Worm (Caenorhabditis elegans) whole organism, L4 larva: Measurements from ENCODE around the gene C34D4.2.

Experiments used
- D1046.2 ChIP-seq: fragments of 200-800 bp; sonication (Bioruptor generic); IDR thresholded peaks from 2 replicates; pipeline ENCODE4 v1.3.6; 2022; ENCODE audit warnings: missing genetic modification characterization, missing compliant biosample characterization
- F26F4.8 ChIP-seq: fragments of 200-800 bp; sonication (Bioruptor generic); conservative IDR thresholded peaks from 2 replicates; pipeline ENCODE4 v1.3.6; 2022; ENCODE audit warnings: missing genetic modification characterization, missing compliant biosample characterization
- R02D3.7 ChIP-seq: fragments of 150-350 bp; sonication (generic microtip); optimal IDR thresholded peaks from 3 replicates; lab custom pipeline; 2014; ENCODE audit warnings: missing biosample characterization, missing genetic modification characterization
- T20F7.1 ChIP-seq: fragments of 200-800 bp; sonication (Bioruptor generic); optimal IDR thresholded peaks from 2 replicates; lab custom pipeline; 2018; ENCODE audit warnings: mild to moderate bottlenecking, missing genetic modification characterization, missing compliant biosample characterization
- ZK546.5 ChIP-seq, 2 experiments: sonication (generic microtip); optimal IDR thresholded peaks; 2 replicates each; lab custom pipeline; 2017; ENCODE audit warnings: missing biosample characterization in 2 of 2, missing genetic modification characterization in 2 of 2
- aha-1 ChIP-seq: fragments of 150-350 bp; peaks from one replicate; lab custom pipeline; 2014; ENCODE audit warnings: missing biosample characterization, missing genetic modification characterization
- ama-1 ChIP-seq: fragments of 150-350 bp; optimal IDR thresholded peaks from 2 replicates; lab custom pipeline; 2014; ENCODE audit warnings: inconsistent platforms, mixed read lengths
- attf-4 ChIP-seq: sonication (generic microtip); optimal IDR thresholded peaks from 3 replicates; lab custom pipeline; 2017; ENCODE audit warnings: missing biosample characterization, missing genetic modification characterization
- ceh-62 ChIP-seq: sonication (generic microtip); optimal IDR thresholded peaks from 2 replicates; lab custom pipeline; 2017; ENCODE audit warnings: missing biosample characterization, missing genetic modification characterization
- daf-12 ChIP-seq: fragments of 150-350 bp; optimal IDR thresholded peaks from 2 replicates; lab custom pipeline; 2014; ENCODE audit warnings: missing biosample characterization, missing genetic modification reagents, missing genetic modification characterization
- daf-16 ChIP-seq, 3 experiments: sonication (generic microtip); optimal IDR thresholded peaks; 2 replicates each; lab custom pipeline; 2016 to 2017; ENCODE audit warnings: missing genetic modification characterization in 3 of 3, missing genetic modification reagents in 3 of 3, mild to moderate bottlenecking in 2 of 3, missing compliant biosample characterization in 2 of 3, missing biosample characterization in 1 of 3, moderate library complexity in 1 of 3
- daf-19 ChIP-seq: fragments of 200-800 bp; sonication (Bioruptor generic); conservative IDR thresholded peaks from 2 replicates; pipeline ENCODE4 v1.3.6; 2022; ENCODE audit warnings: missing genetic modification characterization, missing compliant biosample characterization
- dmd-8 ChIP-seq: fragments of 200-800 bp; sonication (Bioruptor generic); IDR thresholded peaks from 2 replicates; pipeline ENCODE4 v1.3.6; 2022; ENCODE audit warnings: missing genetic modification characterization, missing compliant biosample characterization
- egl-27 ChIP-seq: sonication (generic microtip); optimal IDR thresholded peaks from 3 replicates; lab custom pipeline; 2017; ENCODE audit warnings: missing biosample characterization, missing genetic modification reagents, missing genetic modification characterization
- egl-43 ChIP-seq: fragments of 200-800 bp; sonication (Bioruptor generic); IDR thresholded peaks from 2 replicates; pipeline ENCODE4 v1.3.6; 2022; ENCODE audit warnings: missing genetic modification reagents, missing genetic modification characterization, missing compliant biosample characterization
- fos-1 ChIP-seq: fragments of 150-350 bp; optimal IDR thresholded peaks from 2 replicates; lab custom pipeline; 2014; ENCODE audit warnings: missing biosample characterization, missing genetic modification characterization
- gei-8 ChIP-seq: fragments of 200-800 bp; sonication (Bioruptor generic); optimal IDR thresholded peaks from 2 replicates; lab custom pipeline; 2018; ENCODE audit warnings: mild to moderate bottlenecking, missing genetic modification characterization, missing compliant biosample characterization
- hif-1 ChIP-seq, 2 experiments: sonication (generic microtip); optimal IDR thresholded peaks; 2 replicates each; lab custom pipeline; 2016 to 2017; ENCODE audit warnings: missing compliant biosample characterization in 2 of 2, missing genetic modification characterization in 2 of 2, missing genetic modification reagents in 2 of 2, missing genotype in 2 of 2, mild to moderate bottlenecking in 1 of 2
- hlh-11 ChIP-seq: fragments of 200-800 bp; sonication (Bioruptor generic); optimal IDR thresholded peaks from 2 replicates; lab custom pipeline; 2018; ENCODE audit warnings: mild to moderate bottlenecking, missing genetic modification characterization, missing compliant biosample characterization
- hmg-1.1 ChIP-seq: fragments of 200-800 bp; sonication (Bioruptor generic); IDR thresholded peaks from 2 replicates; pipeline ENCODE4 v1.3.6; 2022; ENCODE audit warnings: missing genetic modification reagents, missing genetic modification characterization, missing compliant biosample characterization
- jun-1 ChIP-seq: fragments of 150-350 bp; optimal IDR thresholded peaks from 2 replicates; lab custom pipeline; 2014; ENCODE audit warnings: missing biosample characterization, missing genetic modification reagents, missing genetic modification characterization
- lin-15B ChIP-seq: fragments of 150-350 bp; sonication (generic microtip); optimal IDR thresholded peaks from 3 replicates; lab custom pipeline; 2014; ENCODE audit warnings: missing biosample characterization, missing genetic modification characterization
- madf-5 ChIP-seq, 2 experiments: fragments of 200-800 bp; sonication (Bioruptor generic); IDR thresholded peaks; 2 replicates each; pipeline ENCODE4 v1.3.6; 2022; ENCODE audit warnings: missing compliant biosample characterization in 2 of 2, missing genetic modification characterization in 2 of 2
- mdt-29 ChIP-seq: fragments of 200-800 bp; sonication (Bioruptor generic); IDR thresholded peaks from 2 replicates; pipeline ENCODE4 v1.3.6; 2022; ENCODE audit warnings: missing genetic modification reagents, missing genetic modification characterization, missing compliant biosample characterization
- mxl-2 ChIP-seq: fragments of 200-800 bp; sonication (Bioruptor generic); conservative IDR thresholded peaks from 2 replicates; pipeline ENCODE4 v1.3.6; 2022; ENCODE audit warnings: missing genetic modification reagents, missing genetic modification characterization, missing compliant biosample characterization
- nhr-10 ChIP-seq: fragments of 150-350 bp; optimal IDR thresholded peaks from 2 replicates; lab custom pipeline; 2014; ENCODE audit warnings: missing biosample characterization, missing genetic modification characterization
- nhr-102 ChIP-seq: sonication (generic microtip); optimal IDR thresholded peaks from 2 replicates; lab custom pipeline; 2016; ENCODE audit warnings: mild to moderate bottlenecking, missing genetic modification characterization, moderate library complexity, missing compliant biosample characterization
- nhr-11 ChIP-seq: fragments of 150-350 bp; optimal IDR thresholded peaks from 2 replicates; lab custom pipeline; 2014; ENCODE audit warnings: missing biosample characterization, missing genetic modification characterization
- nhr-41 ChIP-seq: fragments of 200-800 bp; sonication (Bioruptor generic); IDR thresholded peaks from 2 replicates; pipeline ENCODE4 v1.3.6; 2022; ENCODE audit warnings: missing genetic modification reagents, missing genetic modification characterization, missing compliant biosample characterization
- nhr-42 ChIP-seq: fragments of 200-800 bp; sonication (Bioruptor generic); IDR thresholded peaks from 2 replicates; pipeline ENCODE4 v1.3.6; 2022; ENCODE audit warnings: missing genetic modification characterization, missing compliant biosample characterization
- nhr-6 ChIP-seq: fragments of 150-350 bp; optimal IDR thresholded peaks from 2 replicates; lab custom pipeline; 2014; ENCODE audit warnings: missing biosample characterization, missing genetic modification characterization
- nhr-76 ChIP-seq: fragments of 150-350 bp; optimal IDR thresholded peaks from 2 replicates; lab custom pipeline; 2014; ENCODE audit warnings: missing biosample characterization, missing genetic modification characterization
- pha-4 ChIP-seq, 2 experiments: fragments of 150-350 bp in 1 of 2; fragments of 200-800 bp in 1 of 2; sonication (Bioruptor generic) in 1 of 2; IDR thresholded peaks in 1 of 2; optimal IDR thresholded peaks in 1 of 2; 2 replicates each; pipeline versions ENCODE4 v1.3.6 to Lab custom; 2014 to 2022; ENCODE audit warnings: missing genetic modification characterization in 2 of 2, missing genetic modification reagents in 2 of 2, missing biosample characterization in 1 of 2, missing compliant biosample characterization in 1 of 2
- php-3 ChIP-seq: fragments of 200-800 bp; sonication (Bioruptor generic); IDR thresholded peaks from 2 replicates; pipeline ENCODE4 v1.3.6; 2022; ENCODE audit warnings: missing genetic modification reagents, missing genetic modification characterization, missing compliant biosample characterization
- pqm-1 ChIP-seq: sonication (generic microtip); optimal IDR thresholded peaks from 2 replicates; lab custom pipeline; 2017; ENCODE audit warnings: missing biosample characterization, missing genetic modification characterization
- set-16 ChIP-seq: fragments of 200-800 bp; sonication (Bioruptor generic); IDR thresholded peaks from 2 replicates; pipeline ENCODE4 v1.3.6; 2022; ENCODE audit warnings: missing genetic modification reagents, missing genetic modification characterization, missing compliant biosample characterization
- skn-1 ChIP-seq: fragments of 150-350 bp; optimal IDR thresholded peaks from 2 replicates; lab custom pipeline; 2014; ENCODE audit warnings: missing biosample characterization, missing genetic modification characterization
- spr-1 ChIP-seq: sonication (generic microtip); optimal IDR thresholded peaks from 2 replicates; lab custom pipeline; 2016; ENCODE audit warnings: mild to moderate bottlenecking, missing genetic modification characterization, missing compliant biosample characterization
- tra-1 ChIP-seq: fragments of 200-800 bp; sonication (Bioruptor generic); IDR thresholded peaks from 2 replicates; pipeline ENCODE4 v1.3.6; 2022; ENCODE audit warnings: missing genetic modification reagents, missing genetic modification characterization, missing compliant biosample characterization
- unc-130 ChIP-seq: sonication (generic microtip); optimal IDR thresholded peaks from 2 replicates; lab custom pipeline; 2016; ENCODE audit warnings: missing genetic modification reagents, missing genetic modification characterization, missing compliant biosample characterization
- unc-62 ChIP-seq, 3 experiments: fragments of 150-350 bp in 1 of 3; sonication (generic microtip); optimal IDR thresholded peaks in 2 of 3; peaks in 1 of 3; 1 replicate in 1 of 3; 2 replicates in 2 of 3; lab custom pipeline; 2014 to 2017; ENCODE audit warnings: missing biosample characterization in 3 of 3, missing genetic modification characterization in 3 of 3, missing genetic modification reagents in 3 of 3, missing genotype in 1 of 3
- zfp-2 ChIP-seq: sonication (generic microtip); optimal IDR thresholded peaks from 2 replicates; lab custom pipeline; 2016; ENCODE audit warnings: mild to moderate bottlenecking, missing genetic modification characterization, missing compliant biosample characterization
- ztf-7 ChIP-seq: fragments of 150-350 bp; optimal IDR thresholded peaks from 2 replicates; lab custom pipeline; 2014; ENCODE audit warnings: missing biosample characterization, missing genetic modification characterization

The C34D4.2 gene

DNA sequence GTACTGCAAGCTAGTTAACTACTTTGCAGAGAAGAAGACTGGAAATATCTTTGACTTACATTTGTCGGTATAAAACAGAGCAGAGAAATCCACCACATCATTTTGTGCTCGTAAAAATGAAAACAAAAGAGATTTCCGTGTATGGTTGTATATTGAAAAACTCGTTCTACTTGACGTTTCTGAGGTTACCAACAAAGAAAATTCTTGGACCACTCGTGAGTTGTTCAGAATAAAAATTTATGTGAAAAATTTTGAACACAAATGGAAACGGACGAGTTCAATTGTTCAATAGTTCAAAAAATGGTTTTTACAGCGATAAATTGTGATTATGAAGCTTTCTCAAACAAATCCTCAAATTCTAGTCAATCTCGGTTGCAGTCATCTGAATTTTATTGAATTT is 30.1 kb downstream of the C34D4.2 start, which contains the start of gene clec-179:
Gene clec-179, minus strand, starts transcription at position 101 of the 400 bp plus-strand sequence.
- TF ChIP-seq mdt-29 (GFP tag; lab: Robert Waterston, UW), result no peak
- no peak for TF ChIP-seq php-3 (GFP tag; lab: Robert Waterston, UW)
- TF ChIP-seq ama-1 (lab: Kevin White, UChicago), result no peak
- no peak for TF ChIP-seq fos-1 (tag; lab: Kevin White, UChicago)
- no peak for TF ChIP-seq dmd-8 (GFP tag; lab: Robert Waterston, UW)
- no peak for TF ChIP-seq unc-130
- no peak for TF ChIP-seq hif-1 (tag; optimal IDR thresholded peaks at IDR 0.05; lab: Kevin White, UChicago)
- TF ChIP-seq R02D3.7 (tag; lab: Kevin White, UChicago), result no peak
- TF ChIP-seq set-16, result no peak
- TF ChIP-seq nhr-11 (tag; lab: Kevin White, UChicago), result no peak
- TF ChIP-seq hlh-11 (tag; lab: Kevin White, UChicago), result no peak
- TF ChIP-seq nhr-76 (tag; lab: Kevin White, UChicago), result no peak

DNA sequence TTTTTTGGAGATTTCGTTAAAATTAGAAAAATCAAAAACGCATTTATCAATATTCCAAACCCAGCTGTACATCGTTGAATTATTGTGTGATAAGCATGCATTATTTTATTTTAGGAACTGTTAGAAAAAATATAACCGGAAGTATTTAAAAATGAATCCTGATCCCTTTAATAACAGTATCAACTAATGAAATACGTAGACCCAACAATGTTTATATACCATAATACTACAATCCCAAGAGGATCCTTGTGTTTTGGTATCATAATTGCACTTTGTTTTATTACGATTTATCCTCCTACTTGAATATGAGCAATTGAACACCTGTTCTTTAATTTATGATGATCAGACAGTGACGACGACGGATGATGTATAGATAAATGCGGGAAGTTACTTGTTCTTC is 32.3 kb downstream of the C34D4.2 start, which contains the start of gene str-249:
Gene str-249, minus strand, starts transcription at position 101 of the 400 bp plus-strand sequence.
- no peak for TF ChIP-seq mxl-2 (GFP tag; lab: Robert Waterston, UW)
- TF ChIP-seq nhr-42, result no peak
- no peak for TF ChIP-seq ZK546.5 (tag; optimal IDR thresholded peaks at IDR 0.05; lab: Kevin White, UChicago)
- no peak for TF ChIP-seq hmg-1.1 (GFP tag; lab: Robert Waterston, UW)
- TF ChIP-seq D1046.2 (GFP tag; lab: Robert Waterston, UW), result no peak
- TF ChIP-seq daf-12 (tag; lab: Kevin White, UChicago), result no peak
- TF ChIP-seq madf-5 (GFP tag; IDR thresholded peaks at IDR 0.05; lab: Robert Waterston, UW), result no peak
- TF ChIP-seq unc-130, result no peak
- TF ChIP-seq skn-1 (tag; lab: Kevin White, UChicago), result no peak

DNA sequence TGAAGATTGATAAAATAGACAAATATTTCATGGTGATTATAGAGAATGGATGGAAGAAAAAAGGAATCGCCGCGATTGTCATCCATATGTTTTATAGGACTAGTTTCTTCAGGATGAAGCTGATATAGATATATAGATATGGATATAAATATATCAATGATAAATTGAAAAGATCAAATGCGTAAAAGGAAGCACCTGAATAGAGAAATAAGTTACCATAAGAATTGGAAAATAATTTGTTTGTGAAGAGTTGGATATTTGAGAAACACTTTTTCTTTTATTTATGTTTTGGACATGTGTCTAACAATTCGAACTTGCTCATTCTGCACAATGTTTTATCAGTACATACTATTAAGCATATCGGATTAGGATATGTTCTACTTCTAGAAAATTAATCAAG is 33.6 kb downstream of the C34D4.2 start, which contains the start of gene C42D4.13:
Gene C42D4.13, minus strand, starts transcription at position 101 of the 400 bp plus-strand sequence.
- TF ChIP-seq zfp-2 (tag; lab: Kevin White, UChicago), result no peak
- TF ChIP-seq gei-8 (GFP tag; lab: Kevin White, UChicago), result no peak
- no peak for TF ChIP-seq daf-19 (GFP tag; lab: Robert Waterston, UW)
- no peak for TF ChIP-seq ceh-62 (tag; lab: Kevin White, UChicago)
- no peak for TF ChIP-seq spr-1 (tag; lab: Kevin White, UChicago)
- no peak for TF ChIP-seq nhr-41 (GFP tag; lab: Robert Waterston, UW)

DNA sequence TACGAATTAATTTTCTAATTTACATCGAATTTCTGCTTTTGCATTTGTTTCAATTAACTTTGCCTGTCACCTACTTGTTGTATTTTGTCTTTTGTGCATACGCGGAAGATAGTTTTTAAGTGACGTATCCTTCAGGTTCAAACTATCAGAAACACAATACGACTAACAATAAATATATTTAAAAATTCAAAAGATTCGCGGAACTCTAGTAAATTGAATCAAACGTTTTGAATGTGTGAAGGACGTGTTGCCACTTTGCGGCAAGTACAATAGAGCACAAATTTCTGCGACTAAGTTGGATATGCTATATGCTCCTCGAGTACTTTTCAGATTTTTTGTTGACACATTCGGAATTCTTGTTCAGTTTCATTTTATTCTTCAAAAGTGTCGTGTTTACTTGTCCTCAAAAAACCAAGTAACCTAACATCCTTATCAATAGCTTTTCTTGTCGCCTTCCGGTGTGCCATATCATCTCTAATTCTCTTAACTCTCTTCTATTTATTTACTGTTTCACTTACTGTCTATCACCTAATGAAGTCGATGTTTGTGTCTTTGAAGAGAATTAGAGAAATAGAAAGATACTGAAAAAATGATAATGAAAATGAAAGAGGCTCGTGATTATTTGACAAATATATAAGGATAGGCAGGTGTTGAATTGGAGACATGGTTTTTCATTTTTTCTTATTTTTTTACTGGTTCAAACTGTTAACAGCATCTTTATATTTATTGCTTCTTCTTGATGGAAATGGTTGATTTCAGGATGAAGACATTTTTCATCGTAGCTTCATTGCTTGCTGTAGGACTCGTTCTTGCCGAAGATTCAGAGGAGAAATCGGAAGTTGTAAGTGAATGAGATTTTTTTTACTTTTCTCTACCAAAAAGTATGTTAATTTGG is 34.3 kb downstream of the C34D4.2 start, which contains the start of gene srlf-7:
Gene srlf-7, plus strand, starts transcription at position 760 of the 895 bp plus-strand sequence.
- TF ChIP-seq nhr-10 (tag; lab: Kevin White, UChicago), result peak; percentile 87
- no peak for TF ChIP-seq attf-4 (tag; lab: Kevin White, UChicago)
- no peak for TF ChIP-seq mdt-29 (GFP tag; lab: Robert Waterston, UW)
- TF ChIP-seq nhr-102 (tag; lab: Kevin White, UChicago), result peak; percentile 78
- TF ChIP-seq daf-16 (GFP tag; optimal IDR thresholded peaks at IDR 0.05; lab: Kevin White, UChicago), result peak in 1 of 2 experiments; percentile 87
- TF ChIP-seq daf-16 (tag; optimal IDR thresholded peaks at IDR 0.05; lab: Kevin White, UChicago), result peak; percentile 100
- TF ChIP-seq T20F7.1 (GFP tag; lab: Kevin White, UChicago), result peak; percentile 75
- TF ChIP-seq egl-27 (tag; lab: Kevin White, UChicago), result no peak
- peak; percentile 38 for TF ChIP-seq ama-1 (lab: Kevin White, UChicago)
- peak; percentile 12 for TF ChIP-seq nhr-6 (tag; lab: Kevin White, UChicago)
- TF ChIP-seq unc-62 (GFP tag; optimal IDR thresholded peaks at IDR 0.05 in 1 of 2; lab: Kevin White, UChicago), result peak; percentile 29 to 47
- TF ChIP-seq unc-62 (tag; optimal IDR thresholded peaks at IDR 0.05; lab: Kevin White, UChicago), result no peak
- no peak for TF ChIP-seq dmd-8 (GFP tag; lab: Robert Waterston, UW)
- no peak for TF ChIP-seq lin-15B
- no peak for TF ChIP-seq F26F4.8 (GFP tag; lab: Robert Waterston, UW)
- TF ChIP-seq pqm-1 (tag; lab: Kevin White, UChicago), result peak; percentile 97
- TF ChIP-seq jun-1 (tag; lab: Kevin White, UChicago), result peak; percentile 62
- TF ChIP-seq fos-1 (tag; lab: Kevin White, UChicago), result peak; percentile 52
- TF ChIP-seq aha-1 (tag; lab: Kevin White, UChicago), result peak; percentile 96
- no peak for TF ChIP-seq hif-1 (tag; optimal IDR thresholded peaks at IDR 0.05; lab: Kevin White, UChicago)
- TF ChIP-seq egl-43, result no peak
- TF ChIP-seq ztf-7 (tag; lab: Kevin White, UChicago), result no peak
- peak; percentile 78 for TF ChIP-seq tra-1 (GFP tag; lab: Robert Waterston, UW)
- TF ChIP-seq pha-4 (GFP tag; IDR thresholded peaks at IDR 0.05; lab: Robert Waterston, UW), result peak; percentile 56; the same call in 1 of the 2 replicates
- no peak for TF ChIP-seq pha-4 (tag; optimal IDR thresholded peaks at IDR 0.05; lab: Kevin White, UChicago)
